Fruit fly (Drosophila melanogaster): ENCODE measurements around the gene dbf.

dbf gene

dm6 chr2L:10682197-10682596, 30.8 kb downstream of the dbf start:
- TF ChIP-seq CG14655 (GFP tag; optimal IDR thresholded peaks at IDR 0.05) (no peak), CG34367 (tag; optimal IDR thresholded peaks at IDR 0.05) (no peak), CG8159 (tag; optimal IDR thresholded peaks at IDR 0.05) (no peak), CG15710 (tag; optimal IDR thresholded peaks at IDR 0.05) (no peak), rn (GFP tag; IDR thresholded peaks at IDR 0.05) (no peak), CG17806 (tag; optimal IDR thresholded peaks at IDR 0.05) (no peak), Ets98B (GFP tag; IDR thresholded peaks at IDR 0.05) (no peak), CG32121 (GFP tag; IDR thresholded peaks at IDR 0.05) (no peak), CG12605 (GFP tag; IDR thresholded peaks at IDR 0.05) (no peak), CG10348 (GFP tag; IDR thresholded peaks at IDR 0.05) (no peak), EcR (GFP tag; optimal IDR thresholded peaks at IDR 0.05) (no peak), gl (tag; optimal IDR thresholded peaks at IDR 0.05) (no peak), CG13204 (GFP tag; optimal IDR thresholded peaks at IDR 0.05) (no peak)

- TF ChIP-seq Ets98B (GFP tag; IDR thresholded peaks at IDR 0.05) (no peak), CG4496 (GFP tag; IDR thresholded peaks at IDR 0.05) (no peak), CG17806 (tag; optimal IDR thresholded peaks at IDR 0.05) (no peak), CG8159 (tag; optimal IDR thresholded peaks at IDR 0.05) (no peak), rn (GFP tag; IDR thresholded peaks at IDR 0.05) (no peak), EcR (GFP tag; optimal IDR thresholded peaks at IDR 0.05) (no peak), Snoo (tag; optimal IDR thresholded peaks at IDR 0.05) (no peak), CG13204 (GFP tag; optimal IDR thresholded peaks at IDR 0.05) (no peak), Pif1B (GFP tag; optimal IDR thresholded peaks at IDR 0.05) (no peak), CG15710 (tag; optimal IDR thresholded peaks at IDR 0.05) (no peak), CG32121 (GFP tag; IDR thresholded peaks at IDR 0.05) (no peak), CG34367 (tag; optimal IDR thresholded peaks at IDR 0.05) (no peak), CG9948 (tag; optimal IDR thresholded peaks at IDR 0.05) (no peak), Pif1A (GFP tag; optimal IDR thresholded peaks at IDR 0.05) (no peak), CG8301 (tag; optimal IDR thresholded peaks at IDR 0.05) (no peak), CG10348 (GFP tag; IDR thresholded peaks at IDR 0.05) (no peak), CG14655 (GFP tag; optimal IDR thresholded peaks at IDR 0.05) (no peak), fd96Ca (GFP tag; IDR thresholded peaks at IDR 0.05) (no peak), CG12605 (GFP tag; IDR thresholded peaks at IDR 0.05) (no peak), gl (tag; optimal IDR thresholded peaks at IDR 0.05) (no peak)
Observed at dm6 chr2L:10682912-10683311, 31.5 kb downstream of the dbf start.

- TF ChIP-seq fd96Ca (GFP tag; IDR thresholded peaks at IDR 0.05) (no peak), CG4496 (GFP tag; IDR thresholded peaks at IDR 0.05) (no peak), rn (GFP tag; IDR thresholded peaks at IDR 0.05) (no peak), CG14655 (GFP tag; optimal IDR thresholded peaks at IDR 0.05) (no peak), Pif1B (GFP tag; optimal IDR thresholded peaks at IDR 0.05) (no peak), CG34367 (tag; optimal IDR thresholded peaks at IDR 0.05) (no peak), CG9948 (tag; optimal IDR thresholded peaks at IDR 0.05) (no peak)
Observed at dm6 chr2L:10684309-10684708, 32.9 kb downstream of the dbf start, which contains the start of gene CG7299. TSS of gene CG7299 (minus strand) at chr2L:10684409.

- TF ChIP-seq rn (GFP tag; IDR thresholded peaks at IDR 0.05) (no peak), D1 (tag; optimal IDR thresholded peaks at IDR 0.05) (no peak), CG10348 (GFP tag; IDR thresholded peaks at IDR 0.05) (no peak), CG17806 (tag; optimal IDR thresholded peaks at IDR 0.05) (no peak), Pif1A (GFP tag; optimal IDR thresholded peaks at IDR 0.05) (no peak), Ets98B (GFP tag; IDR thresholded peaks at IDR 0.05) (no peak), CG32121 (GFP tag; IDR thresholded peaks at IDR 0.05) (no peak), EcR (GFP tag; optimal IDR thresholded peaks at IDR 0.05) (no peak), CG34367 (tag; optimal IDR thresholded peaks at IDR 0.05) (no peak), CG12605 (GFP tag; IDR thresholded peaks at IDR 0.05) (no peak), CG9948 (tag; optimal IDR thresholded peaks at IDR 0.05) (no peak), gl (tag; optimal IDR thresholded peaks at IDR 0.05) (no peak), CG4496 (GFP tag; IDR thresholded peaks at IDR 0.05) (no peak), CG13204 (GFP tag; optimal IDR thresholded peaks at IDR 0.05) (no peak), fd96Ca (GFP tag; IDR thresholded peaks at IDR 0.05) (no peak), CG14655 (GFP tag; optimal IDR thresholded peaks at IDR 0.05) (no peak), CG8159 (tag; optimal IDR thresholded peaks at IDR 0.05) (no peak), Pif1B (GFP tag; optimal IDR thresholded peaks at IDR 0.05) (no peak)
Observed at dm6 chr2L:10685666-10686065, 34.3 kb downstream of the dbf start.

DNA sequence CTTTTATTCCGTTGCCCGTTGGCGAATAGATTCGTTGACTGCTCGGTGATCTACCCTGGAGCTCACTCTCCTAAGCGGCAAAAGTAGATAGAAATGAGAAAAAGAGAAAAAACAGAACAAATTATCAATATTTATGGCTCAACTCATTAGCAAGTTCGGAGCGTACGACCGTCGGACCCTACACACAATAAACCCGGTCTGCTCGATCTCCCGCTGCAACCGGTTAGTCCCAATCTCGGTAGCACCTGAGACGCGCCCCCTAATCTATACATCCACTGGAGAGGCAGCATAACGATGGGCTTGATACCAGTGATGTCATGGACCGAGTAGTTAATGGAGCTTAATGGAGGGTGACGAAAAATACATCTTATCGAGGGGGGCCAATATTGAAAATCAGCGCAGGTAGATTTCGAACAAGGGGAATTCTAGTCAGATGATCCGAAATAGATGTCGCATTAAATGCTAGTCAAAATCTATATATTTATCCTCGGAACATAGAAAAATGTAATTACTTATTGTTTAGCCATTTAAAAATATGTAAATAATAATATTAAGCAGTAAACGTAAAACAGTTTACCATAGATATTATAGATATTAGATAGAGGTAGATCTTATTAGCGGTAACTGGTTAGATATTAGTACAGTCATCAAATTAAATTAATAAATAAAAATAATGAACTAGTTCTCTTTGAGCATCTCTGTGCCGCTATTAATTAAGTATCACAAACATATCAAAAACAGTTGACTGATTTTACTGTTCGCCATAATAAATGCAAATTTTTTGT, 35.8 kb downstream of the dbf start, which contains the start of gene CG7296:
Gene CG7296 (minus strand): TSS at position 58 of the 785 bp plus-strand sequence.
- no peak for TF ChIP-seq CG32121 (GFP tag; IDR thresholded peaks at IDR 0.05)
- TF ChIP-seq CG4496 (GFP tag; IDR thresholded peaks at IDR 0.05) = no peak
- no peak for TF ChIP-seq Snoo (tag; optimal IDR thresholded peaks at IDR 0.05)
- TF ChIP-seq Pif1B (GFP tag; optimal IDR thresholded peaks at IDR 0.05) = no peak
- no peak for TF ChIP-seq CG17806 (tag; optimal IDR thresholded peaks at IDR 0.05)
- no peak for TF ChIP-seq CG15710 (tag; optimal IDR thresholded peaks at IDR 0.05)
- no peak for TF ChIP-seq Ets98B (GFP tag; IDR thresholded peaks at IDR 0.05)
- TF ChIP-seq CG9948 (tag; optimal IDR thresholded peaks at IDR 0.05) = no peak

dm6 chr2L:10687794-10688185, 36.4 kb downstream of the dbf start:
- no peak for TF ChIP-seq CG13204 (GFP tag; optimal IDR thresholded peaks at IDR 0.05)
- TF ChIP-seq CG4496 (GFP tag; IDR thresholded peaks at IDR 0.05) = no peak
- TF ChIP-seq D1 (tag; optimal IDR thresholded peaks at IDR 0.05) = no peak
- TF ChIP-seq CG10348 (GFP tag; IDR thresholded peaks at IDR 0.05) = no peak
- no peak for TF ChIP-seq CG12605 (GFP tag; IDR thresholded peaks at IDR 0.05)
- TF ChIP-seq CG14655 (GFP tag; optimal IDR thresholded peaks at IDR 0.05) = no peak

All from whole organism, pupa.